Worm (Caenorhabditis elegans) whole organism, L1 larva: ENCODE data around the gene sri-20.

Source experiments
- ama-1 ChIP-seq: fragments of 150-350 bp; optimal IDR thresholded peaks from 2 replicates; lab custom pipeline; 2014
- ceh-8 ChIP-seq: fragments of 200-800 bp; sonication (Bioruptor generic); optimal IDR thresholded peaks from 2 replicates; lab custom pipeline; 2018; ENCODE audit warnings: mild to moderate bottlenecking, missing genetic modification characterization, moderate library complexity, missing compliant biosample characterization
- dpl-1 ChIP-seq, 3 experiments: fragments of 150-350 bp in 2 of 3; sonication (generic microtip) in 1 of 3; optimal IDR thresholded peaks; 2 replicates each; lab custom pipeline; 2014 to 2017; ENCODE audit warnings: missing biosample characterization in 3 of 3, missing genetic modification characterization in 3 of 3, missing genetic modification reagents in 3 of 3
- fkh-4 ChIP-seq: sonication (generic microtip); optimal IDR thresholded peaks from 2 replicates; lab custom pipeline; 2016; ENCODE audit warnings: missing compliant biosample characterization, missing genetic modification characterization, borderline replicate concordance
- mdl-1 ChIP-seq, 2 experiments: fragments of 150-350 bp; optimal IDR thresholded peaks; 2 replicates each; lab custom pipeline; 2014 to 2017; ENCODE audit warnings: missing biosample characterization in 2 of 2, missing genetic modification characterization in 2 of 2, inconsistent platforms in 1 of 2
- mef-2 ChIP-seq: fragments of 150-350 bp; optimal IDR thresholded peaks from 2 replicates; lab custom pipeline; 2014; ENCODE audit warnings: missing biosample characterization, missing genetic modification characterization
- mep-1 ChIP-seq: fragments of 150-350 bp; optimal IDR thresholded peaks from 2 replicates; lab custom pipeline; 2014; ENCODE audit warnings: missing biosample characterization, missing genetic modification characterization
- nhr-28 ChIP-seq: fragments of 150-350 bp; optimal IDR thresholded peaks from 2 replicates; lab custom pipeline; 2014; ENCODE audit warnings: missing biosample characterization, missing genetic modification characterization
- skn-1 ChIP-seq: fragments of 150-350 bp; optimal IDR thresholded peaks from 2 replicates; lab custom pipeline; 2014; ENCODE audit warnings: missing biosample characterization, missing genetic modification characterization
- snpc-4 ChIP-seq: fragments of 150-350 bp; optimal IDR thresholded peaks from 2 replicates; lab custom pipeline; 2014; ENCODE audit warnings: missing biosample characterization, missing genetic modification characterization

DNA sequence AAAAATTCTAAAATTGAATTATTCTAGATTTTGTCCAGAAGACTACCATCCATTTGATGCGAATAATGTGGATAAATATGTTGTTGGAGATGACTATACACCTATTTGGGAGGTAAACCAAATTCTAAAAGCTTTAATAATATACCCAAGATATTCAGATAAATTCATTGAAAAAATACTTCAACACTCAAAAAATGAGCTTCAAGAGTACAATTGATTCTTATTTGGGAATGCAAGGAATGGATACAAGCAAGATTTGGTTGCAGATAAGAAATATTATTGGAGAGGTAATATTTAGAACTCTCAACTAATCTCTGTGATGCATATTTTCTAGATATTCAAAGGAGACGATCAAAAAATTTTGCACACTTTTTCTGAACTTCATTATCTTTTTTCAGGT lies 8.2 kb upstream of the sri-20 start:
- no peak for TF ChIP-seq ceh-8 (GFP tag; lab: Kevin White, UChicago)
- no peak for TF ChIP-seq fkh-4
- TF ChIP-seq skn-1 (tag; lab: Kevin White, UChicago) = no peak
- no peak for TF ChIP-seq nhr-28 (tag; lab: Kevin White, UChicago)
- TF ChIP-seq ama-1 = no peak
- no peak for TF ChIP-seq mef-2
- no peak for TF ChIP-seq mdl-1 (tag; optimal IDR thresholded peaks at IDR 0.05; lab: Kevin White, UChicago)
- TF ChIP-seq dpl-1 (GFP tag; optimal IDR thresholded peaks at IDR 0.05; lab: Kevin White, UChicago) = no peak
- TF ChIP-seq mep-1 = no peak
- no peak for TF ChIP-seq snpc-4 (tag; lab: Kevin White, UChicago)
